Worm (Caenorhabditis elegans): ENCODE results near the gene set-22.

set-22 gene

DNA sequence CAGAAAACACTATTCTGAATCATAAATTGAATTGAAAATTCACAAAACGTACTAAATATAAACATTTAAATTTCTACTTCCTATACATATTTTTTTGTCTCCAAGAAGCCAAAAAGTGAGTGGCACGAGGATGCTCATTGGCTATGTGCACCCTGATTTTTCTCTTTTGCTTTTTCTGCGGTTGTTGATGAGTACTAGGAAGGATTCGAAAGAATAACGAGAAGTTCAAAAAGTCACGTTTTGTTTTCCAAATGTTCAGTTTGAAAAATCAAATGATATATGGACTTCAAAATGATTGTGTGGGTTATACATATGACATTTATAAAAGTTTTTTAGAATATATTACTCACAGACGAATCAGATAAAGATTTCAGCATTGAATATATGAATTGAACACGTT is 28.0 kb downstream of the set-22 start:
- TF ChIP-seq ama-1 (optimal IDR thresholded peaks at IDR 0.05) (no peak), tbx-11 (GFP tag; IDR thresholded peaks at IDR 0.05) (no peak), pes-1 (GFP tag; IDR thresholded peaks at IDR 0.05) (no peak), aly-1 (tag; optimal IDR thresholded peaks at IDR 0.05) (no peak), flt-1 (GFP tag; IDR thresholded peaks at IDR 0.05) (no peak), hnd-1 (tag; optimal IDR thresholded peaks at IDR 0.05) (no peak), hmg-4 (GFP tag; optimal IDR thresholded peaks at IDR 0.05) (no peak), ceh-13 (GFP tag; optimal IDR thresholded peaks at IDR 0.05) (no peak), F13C5.2 (tag; optimal IDR thresholded peaks at IDR 0.05) (no peak), tra-4 (tag; optimal IDR thresholded peaks at IDR 0.05) (no peak), B0310.2 (tag; optimal IDR thresholded peaks at IDR 0.05) (no peak), sea-1 (GFP tag; conservative IDR thresholded peaks at IDR 0.05) (no peak), ets-7 (tag; optimal IDR thresholded peaks at IDR 0.05) (no peak), tbx-37 (GFP tag; conservative IDR thresholded peaks at IDR 0.05) (no peak), scrt-1 (GFP tag; IDR thresholded peaks at IDR 0.05) (no peak), ceh-36 (tag; optimal IDR thresholded peaks at IDR 0.05) (no peak), hmbx-1 (tag; optimal IDR thresholded peaks at IDR 0.05) (no peak)

ce11 chrV:10465478-10465877 is 28.8 kb downstream of the set-22 start:
- TF ChIP-seq scrt-1 (GFP tag; IDR thresholded peaks at IDR 0.05) (no peak), aly-1 (tag; optimal IDR thresholded peaks at IDR 0.05) (no peak), tbx-37 (GFP tag; conservative IDR thresholded peaks at IDR 0.05) (no peak), sea-1 (GFP tag; conservative IDR thresholded peaks at IDR 0.05) (no peak), hnd-1 (tag; optimal IDR thresholded peaks at IDR 0.05) (no peak), ceh-13 (GFP tag; optimal IDR thresholded peaks at IDR 0.05) (no peak), B0310.2 (tag; optimal IDR thresholded peaks at IDR 0.05) (no peak), hmg-4 (GFP tag; optimal IDR thresholded peaks at IDR 0.05) (no peak), ceh-36 (tag; optimal IDR thresholded peaks at IDR 0.05) (no peak), tbx-11 (GFP tag; IDR thresholded peaks at IDR 0.05) (no peak), ama-1 (optimal IDR thresholded peaks at IDR 0.05) (no peak), tra-4 (tag; optimal IDR thresholded peaks at IDR 0.05) (no peak), hmbx-1 (tag; optimal IDR thresholded peaks at IDR 0.05) (no peak)

ce11 chrV:10466607-10467092 is 29.9 kb downstream of the set-22 start:
- TF ChIP-seq F13C5.2 (tag; optimal IDR thresholded peaks at IDR 0.05) = peak; percentile 14
- TF ChIP-seq flt-1 (GFP tag; IDR thresholded peaks at IDR 0.05) = no peak
- TF ChIP-seq tra-4 (tag; optimal IDR thresholded peaks at IDR 0.05) = no peak
- peak; percentile 55 for TF ChIP-seq hmg-4 (GFP tag; optimal IDR thresholded peaks at IDR 0.05)

- TF ChIP-seq aly-1 (tag; optimal IDR thresholded peaks at IDR 0.05) (no peak), tra-4 (tag; optimal IDR thresholded peaks at IDR 0.05) (no peak), F13C5.2 (tag; optimal IDR thresholded peaks at IDR 0.05) (no peak), ceh-13 (GFP tag; optimal IDR thresholded peaks at IDR 0.05) (no peak), ceh-36 (tag; optimal IDR thresholded peaks at IDR 0.05) (no peak), hnd-1 (tag; optimal IDR thresholded peaks at IDR 0.05) (no peak)
Observed at ce11 chrV:10467104-10467503, 30.4 kb downstream of the set-22 start.

DNA sequence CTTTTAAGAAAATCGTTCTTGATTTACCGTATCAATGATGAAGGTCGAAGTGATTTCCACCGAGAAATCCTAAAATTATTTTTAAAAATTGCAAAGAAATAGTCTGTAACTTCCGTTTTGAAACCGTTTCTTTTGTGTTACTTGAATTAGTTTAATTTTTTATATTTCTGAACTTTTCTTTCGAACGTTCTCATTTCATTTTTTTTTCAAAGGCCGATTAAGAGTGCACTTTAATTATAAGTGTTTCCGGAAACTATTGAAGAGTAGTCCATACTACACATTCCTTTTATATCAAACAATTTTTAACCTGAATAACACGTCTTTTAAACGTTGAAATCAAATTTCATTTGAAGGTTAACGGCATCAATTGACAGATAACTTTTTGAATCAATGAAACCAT is 30.9 kb downstream of the set-22 start:
- TF ChIP-seq ceh-13 (GFP tag; optimal IDR thresholded peaks at IDR 0.05) (no peak), flt-1 (GFP tag; IDR thresholded peaks at IDR 0.05) (no peak), hnd-1 (tag; optimal IDR thresholded peaks at IDR 0.05) (no peak), aly-1 (tag; optimal IDR thresholded peaks at IDR 0.05) (no peak), sea-1 (GFP tag; conservative IDR thresholded peaks at IDR 0.05) (no peak), tra-4 (tag; optimal IDR thresholded peaks at IDR 0.05) (no peak), ama-1 (optimal IDR thresholded peaks at IDR 0.05) (no peak), tbx-37 (GFP tag; conservative IDR thresholded peaks at IDR 0.05) (no peak), ets-7 (tag; optimal IDR thresholded peaks at IDR 0.05) (no peak), hmg-4 (GFP tag; optimal IDR thresholded peaks at IDR 0.05) (no peak)

DNA sequence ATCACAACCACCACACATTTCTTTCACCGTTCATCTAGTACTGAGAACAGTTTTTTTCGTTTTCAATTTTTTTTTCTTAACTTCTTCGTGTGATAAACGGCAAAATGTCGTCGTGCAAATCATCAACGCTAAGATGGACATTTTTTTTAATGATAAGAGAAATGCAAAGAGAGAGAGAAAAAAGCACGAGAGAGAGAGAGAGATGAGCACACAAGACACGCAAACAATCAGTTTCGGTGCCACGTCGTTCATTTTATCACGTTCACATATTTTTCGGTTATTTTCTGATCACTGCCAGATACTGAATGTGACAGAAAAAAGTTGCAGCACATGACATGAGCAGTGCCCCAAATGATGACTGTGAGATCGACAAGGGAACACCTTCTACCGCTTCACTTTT is 31.5 kb downstream of the set-22 start, which contains the start of gene egl-9:
TSS of gene egl-9 (plus strand) at position 328 of the 400 bp plus-strand sequence.
- TF ChIP-seq tbx-11 (GFP tag; IDR thresholded peaks at IDR 0.05) (no peak), tbx-37 (GFP tag; conservative IDR thresholded peaks at IDR 0.05) (no peak), ceh-36 (tag; optimal IDR thresholded peaks at IDR 0.05) (no peak), tra-4 (tag; optimal IDR thresholded peaks at IDR 0.05) (no peak), F13C5.2 (tag; optimal IDR thresholded peaks at IDR 0.05) (no peak), sea-1 (GFP tag; conservative IDR thresholded peaks at IDR 0.05) (no peak), hmbx-1 (tag; optimal IDR thresholded peaks at IDR 0.05) (no peak), hnd-1 (tag; optimal IDR thresholded peaks at IDR 0.05) (no peak), B0310.2 (tag; optimal IDR thresholded peaks at IDR 0.05) (no peak), aly-1 (tag; optimal IDR thresholded peaks at IDR 0.05) (no peak)

DNA sequence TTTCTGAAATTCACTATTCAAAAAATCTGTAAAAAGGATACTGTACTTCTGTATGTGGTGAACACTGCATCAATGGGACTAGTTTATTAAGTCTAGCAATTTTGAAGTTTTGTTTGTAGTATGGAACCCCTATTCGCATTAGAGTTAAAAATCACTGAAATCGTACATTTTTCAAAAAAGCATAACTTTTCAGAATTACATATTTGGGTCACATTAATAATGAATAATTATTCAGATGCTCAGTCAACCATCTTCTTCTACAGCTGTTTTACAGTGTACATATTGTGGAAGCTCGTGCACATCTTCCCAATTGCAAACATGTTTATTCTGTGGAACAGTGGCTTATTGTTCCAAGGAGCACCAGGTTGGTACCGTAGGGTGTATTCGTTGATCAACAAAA is 32.0 kb downstream of the set-22 start:
- TF ChIP-seq tbx-37 (GFP tag; conservative IDR thresholded peaks at IDR 0.05) = no peak
- no peak for TF ChIP-seq B0310.2 (tag; optimal IDR thresholded peaks at IDR 0.05)
- TF ChIP-seq ama-1 (optimal IDR thresholded peaks at IDR 0.05) = no peak
- TF ChIP-seq ets-7 (tag; optimal IDR thresholded peaks at IDR 0.05) = no peak
- no peak for TF ChIP-seq hmg-4 (GFP tag; optimal IDR thresholded peaks at IDR 0.05)
- no peak for TF ChIP-seq hmbx-1 (tag; optimal IDR thresholded peaks at IDR 0.05)
- no peak for TF ChIP-seq tbx-11 (GFP tag; IDR thresholded peaks at IDR 0.05)
- no peak for TF ChIP-seq pes-1 (GFP tag; IDR thresholded peaks at IDR 0.05)
- no peak for TF ChIP-seq F13C5.2 (tag; optimal IDR thresholded peaks at IDR 0.05)
- TF ChIP-seq scrt-1 (GFP tag; IDR thresholded peaks at IDR 0.05) = no peak
- TF ChIP-seq sea-1 (GFP tag; conservative IDR thresholded peaks at IDR 0.05) = no peak
- no peak for TF ChIP-seq flt-1 (GFP tag; IDR thresholded peaks at IDR 0.05)
- no peak for TF ChIP-seq ceh-13 (GFP tag; optimal IDR thresholded peaks at IDR 0.05)
- TF ChIP-seq hnd-1 (tag; optimal IDR thresholded peaks at IDR 0.05) = no peak

DNA sequence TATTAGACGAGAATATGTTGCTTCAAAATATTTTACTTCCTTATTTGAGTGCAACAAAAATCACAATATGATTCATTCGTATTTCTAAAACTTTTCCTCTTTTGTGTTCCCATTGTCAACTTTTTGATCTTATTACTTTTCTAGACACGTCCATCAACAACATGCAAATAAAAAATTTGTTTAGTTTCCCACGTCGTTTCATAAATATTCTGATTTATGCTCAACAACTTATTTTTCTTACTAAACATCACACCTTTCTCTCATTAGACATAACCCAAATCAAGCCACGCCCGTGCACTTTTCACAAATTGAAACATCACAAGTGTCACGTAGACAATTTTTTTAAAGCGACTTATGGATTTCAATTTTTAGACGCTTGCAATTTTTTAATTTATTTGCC is 33.1 kb downstream of the set-22 start:
- TF ChIP-seq ceh-36 (tag; optimal IDR thresholded peaks at IDR 0.05) = no peak
- no peak for TF ChIP-seq aly-1 (tag; optimal IDR thresholded peaks at IDR 0.05)
- no peak for TF ChIP-seq tbx-37 (GFP tag; conservative IDR thresholded peaks at IDR 0.05)
- TF ChIP-seq B0310.2 (tag; optimal IDR thresholded peaks at IDR 0.05) = no peak
- TF ChIP-seq flt-1 (GFP tag; IDR thresholded peaks at IDR 0.05) = no peak
- TF ChIP-seq F13C5.2 (tag; optimal IDR thresholded peaks at IDR 0.05) = no peak
- no peak for TF ChIP-seq hmbx-1 (tag; optimal IDR thresholded peaks at IDR 0.05)
